Fruit fly (Drosophila melanogaster): ENCODE results near the gene CG16711.

Gene CG16711

dm6 chr3L:9713828-9714536, 9.9 kb downstream of the CG16711 start, which contains the start of gene vsg (continued):
- TF ChIP-seq CG4820 (GFP tag; optimal IDR thresholded peaks at IDR 0.05) = peak; percentile 70
- no peak for TF ChIP-seq sim (GFP tag; IDR thresholded peaks at IDR 0.05)
- TF ChIP-seq sima (GFP tag; optimal IDR thresholded peaks at IDR 0.05) = no peak
- peak; percentile 82 for TF ChIP-seq Sox102F (GFP tag; optimal IDR thresholded peaks at IDR 0.05)
- peak; percentile 78 for TF ChIP-seq CG18599 (GFP tag; optimal IDR thresholded peaks at IDR 0.05)
- TF ChIP-seq CG8944 (GFP tag; optimal IDR thresholded peaks at IDR 0.05) = no peak
- peak; percentile 94 for TF ChIP-seq CG14710 (tag; optimal IDR thresholded peaks at IDR 0.05)
- TF ChIP-seq Doc3 (GFP tag; IDR thresholded peaks at IDR 0.05; ENCODE audit: partially characterized antibody) = peak; percentile 55
- TF ChIP-seq CG8924 (tag; optimal IDR thresholded peaks at IDR 0.05) = peak; percentile 91
- TF ChIP-seq Spps (tag; optimal IDR thresholded peaks at IDR 0.05) = no peak
- peak; percentile 70; the same call in 2 of the 3 replicates for TF ChIP-seq CG11560 (tag; IDR thresholded peaks at IDR 0.05)
- peak; percentile 15 for TF ChIP-seq CG13123 (GFP tag; optimal IDR thresholded peaks at IDR 0.05)
- peak; percentile 57 for TF ChIP-seq CG32767 (GFP tag; IDR thresholded peaks at IDR 0.05)
- TF ChIP-seq CG13287 (GFP tag; IDR thresholded peaks at IDR 0.05; ENCODE audit: partially characterized antibody) = peak; percentile 79
- peak; percentile 84 for TF ChIP-seq CG9932 (GFP tag; IDR thresholded peaks at IDR 0.05)
- TF ChIP-seq cwo (GFP tag; optimal IDR thresholded peaks at IDR 0.05) = peak; percentile 48
- TF ChIP-seq Deaf1 (tag; optimal IDR thresholded peaks at IDR 0.05) = peak; percentile 57
- TF ChIP-seq shn (GFP tag; optimal IDR thresholded peaks at IDR 0.05) = peak; percentile 40
- TF ChIP-seq CG6683 (GFP tag; optimal IDR thresholded peaks at IDR 0.05) = peak; percentile 35
- TF ChIP-seq unpg (GFP tag; optimal IDR thresholded peaks at IDR 0.05) = peak; percentile 76
- peak; percentile 49 for TF ChIP-seq chn (GFP tag; optimal IDR thresholded peaks at IDR 0.05)
- TF ChIP-seq MESR4 (GFP tag; optimal IDR thresholded peaks at IDR 0.05) = peak; percentile 93
- peak; percentile 55 for TF ChIP-seq CG8281 (tag; optimal IDR thresholded peaks at IDR 0.05)
- no peak; the same call in 1 of the 2 replicates for TF ChIP-seq CG1024 (GFP tag; IDR thresholded peaks at IDR 0.05)
- TF ChIP-seq CG16779 (GFP tag; IDR thresholded peaks at IDR 0.05) = 0 out of 2 replicates have a peak, but pooled peaks have one; percentile 38
- TF ChIP-seq BEAF-32 (GFP tag; optimal IDR thresholded peaks at IDR 0.05) = peak; percentile 91
- TF ChIP-seq CG13624 (GFP tag; optimal IDR thresholded peaks at IDR 0.05) = peak; percentile 78
- peak; percentile 54 for TF ChIP-seq caup (GFP tag; optimal IDR thresholded peaks at IDR 0.05; ENCODE audit: severe bottlenecking)
- TF ChIP-seq CG17186 (GFP tag; optimal IDR thresholded peaks at IDR 0.05) = no peak
- TF ChIP-seq D19B (GFP tag; optimal IDR thresholded peaks at IDR 0.05) = peak; percentile 73
- TF ChIP-seq CkIIα-i1 (GFP tag; IDR thresholded peaks at IDR 0.05) = no peak
- TF ChIP-seq CG30431 (GFP tag; optimal IDR thresholded peaks at IDR 0.05) = peak; percentile 62
- peak; percentile 33 for TF ChIP-seq CG33213 (GFP tag; optimal IDR thresholded peaks at IDR 0.05)
- peak; percentile 13 for TF ChIP-seq Side (GFP tag; optimal IDR thresholded peaks at IDR 0.05)
- TF ChIP-seq jing (GFP tag; optimal IDR thresholded peaks at IDR 0.05) = no peak
- TF ChIP-seq Opbp (GFP tag; IDR thresholded peaks at IDR 0.05; ENCODE audit: partially characterized antibody) = peak; percentile 93
- TF ChIP-seq ERR (GFP tag; optimal IDR thresholded peaks at IDR 0.05) = no peak
- TF ChIP-seq Ravus (GFP tag; IDR thresholded peaks at IDR 0.05) = no peak
- TF ChIP-seq Gsc (GFP tag; IDR thresholded peaks at IDR 0.05) = no peak
- TF ChIP-seq Aef1 (GFP tag; IDR thresholded peaks at IDR 0.05) = peak; percentile 55; the same call in 2 of the 3 replicates
- peak; percentile 63 for TF ChIP-seq CG10462 (GFP tag; optimal IDR thresholded peaks at IDR 0.05)
- no peak for TF ChIP-seq CHES-1-like (GFP tag; optimal IDR thresholded peaks at IDR 0.05)
- TF ChIP-seq pan (optimal IDR thresholded peaks at IDR 0.05) = no peak
- peak in 1 of 2 experiments; percentile 57 for TF ChIP-seq pan (GFP tag; optimal IDR thresholded peaks at IDR 0.05 in 1 of 2, IDR thresholded peaks at IDR 0.05 in 1 of 2)
- peak; percentile 46 for TF ChIP-seq oc (tag; optimal IDR thresholded peaks at IDR 0.05)
- peak; percentile 27 for TF ChIP-seq CG1647 (GFP tag; optimal IDR thresholded peaks at IDR 0.05)
- TF ChIP-seq tap (tag; optimal IDR thresholded peaks at IDR 0.05) = peak; percentile 68
- TF ChIP-seq Oli (tag; optimal IDR thresholded peaks at IDR 0.05) = peak; percentile 81
- TF ChIP-seq exex (tag; optimal IDR thresholded peaks at IDR 0.05) = peak; percentile 52

Measured in whole organism, embryonic.